Worm (Caenorhabditis elegans) whole organism, late embryonic: ENCODE results near the gene K10C2.2.

Experiments used
- C38D4.7 ChIP-seq: fragments of 200-800 bp; sonication (Bioruptor generic); optimal IDR thresholded peaks from 2 replicates; lab custom pipeline; 2018; ENCODE audit warnings: mild to moderate bottlenecking, missing genetic modification characterization, moderate library complexity, missing compliant biosample characterization
- K02D7.2 ChIP-seq: sonication (generic microtip); optimal IDR thresholded peaks from 2 replicates; lab custom pipeline; 2017; ENCODE audit warnings: mild to moderate bottlenecking, missing genetic modification characterization, missing compliant biosample characterization
- T23F11.4 ChIP-seq: fragments of 200-800 bp; sonication (Bioruptor generic); optimal IDR thresholded peaks from 2 replicates; lab custom pipeline; 2018; ENCODE audit warnings: mild to moderate bottlenecking, missing genetic modification characterization, missing compliant biosample characterization
- ahr-1 ChIP-seq: sonication (generic microtip); optimal IDR thresholded peaks from 2 replicates; lab custom pipeline; 2016; ENCODE audit warnings: missing genetic modification characterization, missing compliant biosample characterization
- ama-1 ChIP-seq: fragments of 150-350 bp; optimal IDR thresholded peaks from 2 replicates; lab custom pipeline; 2014
- ceh-14 ChIP-seq: sonication (generic microtip); optimal IDR thresholded peaks from 2 replicates; lab custom pipeline; 2016; ENCODE audit warnings: missing genotype, missing genetic modification characterization, missing compliant biosample characterization
- ceh-2 ChIP-seq: sonication (generic microtip); optimal IDR thresholded peaks from 2 replicates; lab custom pipeline; 2016; ENCODE audit warnings: missing genotype, missing genetic modification characterization, missing compliant biosample characterization
- ceh-22 ChIP-seq: sonication (generic microtip); optimal IDR thresholded peaks from 2 replicates; lab custom pipeline; 2017; ENCODE audit warnings: missing biosample characterization, missing genetic modification characterization
- ceh-24 ChIP-seq: sonication (generic microtip); optimal IDR thresholded peaks from 2 replicates; lab custom pipeline; 2016; ENCODE audit warnings: mild to moderate bottlenecking, missing genetic modification characterization, missing compliant biosample characterization
- ceh-30 ChIP-seq: fragments of 150-350 bp; optimal IDR thresholded peaks from 2 replicates; lab custom pipeline; 2014; ENCODE audit warnings: missing biosample characterization, missing genetic modification characterization
- ceh-48 ChIP-seq: sonication (generic microtip); optimal IDR thresholded peaks from 2 replicates; lab custom pipeline; 2016; ENCODE audit warnings: missing genetic modification characterization, inconsistent platforms, missing compliant biosample characterization
- ceh-6 ChIP-seq: fragments of 200-800 bp; sonication (Bioruptor generic); optimal IDR thresholded peaks from 2 replicates; lab custom pipeline; 2018; ENCODE audit warnings: mild to moderate bottlenecking, missing genetic modification characterization, missing compliant biosample characterization
- ceh-9 ChIP-seq: sonication (generic microtip); optimal IDR thresholded peaks from 2 replicates; lab custom pipeline; 2016; ENCODE audit warnings: mild to moderate bottlenecking, missing genetic modification characterization, inconsistent platforms, missing compliant biosample characterization
- che-1 ChIP-seq: sonication (generic microtip); optimal IDR thresholded peaks from 2 replicates; lab custom pipeline; 2016; ENCODE audit warnings: mild to moderate bottlenecking, missing genetic modification characterization, missing compliant biosample characterization
- dmd-4 ChIP-seq: sonication (generic microtip); optimal IDR thresholded peaks from 2 replicates; lab custom pipeline; 2016; ENCODE audit warnings: borderline replicate concordance, missing genetic modification characterization, missing compliant biosample characterization
- dve-1 ChIP-seq: sonication (generic microtip); optimal IDR thresholded peaks from 2 replicates; lab custom pipeline; 2017; ENCODE audit warnings: antibody characterized with exemption, mild to moderate bottlenecking, missing genetic modification characterization, missing compliant biosample characterization
- gmeb-2 ChIP-seq: sonication (generic microtip); optimal IDR thresholded peaks from 2 replicates; lab custom pipeline; 2016; ENCODE audit warnings: missing genetic modification characterization, inconsistent platforms, missing compliant biosample characterization
- hlh-15 ChIP-seq: sonication (generic microtip); optimal IDR thresholded peaks from 2 replicates; lab custom pipeline; 2016; ENCODE audit warnings: missing genetic modification characterization, missing compliant biosample characterization
- lim-6 ChIP-seq: sonication (generic microtip); optimal IDR thresholded peaks from 2 replicates; lab custom pipeline; 2016; ENCODE audit warnings: missing genetic modification characterization, missing compliant biosample characterization
- lin-11 ChIP-seq: fragments of 200-800 bp; sonication (Bioruptor generic); optimal IDR thresholded peaks from 2 replicates; lab custom pipeline; 2018; ENCODE audit warnings: mild to moderate bottlenecking, missing genetic modification characterization, missing compliant biosample characterization
- madf-2 ChIP-seq: sonication (generic microtip); optimal IDR thresholded peaks from 2 replicates; lab custom pipeline; 2017; ENCODE audit warnings: missing genetic modification characterization, missing compliant biosample characterization
- nfya-1 ChIP-seq: sonication (generic microtip); optimal IDR thresholded peaks from 2 replicates; lab custom pipeline; 2017; ENCODE audit warnings: missing genetic modification characterization, mild to moderate bottlenecking, missing compliant biosample characterization, antibody characterized with exemption, moderate library complexity
- nhr-11 ChIP-seq: fragments of 150-350 bp; optimal IDR thresholded peaks from 2 replicates; lab custom pipeline; 2014; ENCODE audit warnings: missing biosample characterization, missing genetic modification characterization
- npax-4 ChIP-seq: sonication (generic microtip); optimal IDR thresholded peaks from 2 replicates; lab custom pipeline; 2016; ENCODE audit warnings: missing genetic modification characterization, missing compliant biosample characterization
- odd-2 ChIP-seq: sonication (generic microtip); optimal IDR thresholded peaks from 2 replicates; lab custom pipeline; 2017; ENCODE audit warnings: antibody characterized with exemption, mild to moderate bottlenecking, missing genetic modification characterization, missing compliant biosample characterization
- pax-1 ChIP-seq: fragments of 150-350 bp; optimal IDR thresholded peaks from 2 replicates; lab custom pipeline; 2014; ENCODE audit warnings: missing biosample characterization, missing genetic modification characterization
- pha-4 ChIP-seq: fragments of 150-350 bp; optimal IDR thresholded peaks from 2 replicates; lab custom pipeline; 2018; ENCODE audit warnings: missing biosample characterization, missing genetic modification reagents, missing genetic modification characterization
- pros-1 ChIP-seq: fragments of 150-350 bp; optimal IDR thresholded peaks from 2 replicates; lab custom pipeline; 2014; ENCODE audit warnings: missing biosample characterization, missing genetic modification reagents, missing genetic modification characterization
- sox-2 ChIP-seq: fragments of 200-800 bp; sonication (Bioruptor generic); IDR thresholded peaks from 2 replicates; pipeline ENCODE4 v1.3.6; 2022; ENCODE audit warnings: missing genetic modification reagents, missing genetic modification characterization, missing compliant biosample characterization
- sox-4 ChIP-seq: sonication (generic microtip); optimal IDR thresholded peaks from 2 replicates; lab custom pipeline; 2017; ENCODE audit warnings: mild to moderate bottlenecking, missing genetic modification characterization, inconsistent platforms, missing compliant biosample characterization
- syd-9 ChIP-seq: sonication (generic microtip); optimal IDR thresholded peaks from 2 replicates; lab custom pipeline; 2016; ENCODE audit warnings: mild to moderate bottlenecking, missing genetic modification characterization, moderate library complexity, missing compliant biosample characterization
- tbx-2 ChIP-seq: sonication (generic microtip); optimal IDR thresholded peaks from 2 replicates; lab custom pipeline; 2016; ENCODE audit warnings: missing genetic modification characterization, missing compliant biosample characterization
- ttx-3 ChIP-seq: sonication (generic microtip); optimal IDR thresholded peaks from 2 replicates; lab custom pipeline; 2016; ENCODE audit warnings: missing genetic modification reagents, missing genetic modification characterization, missing compliant biosample characterization
- unc-42 ChIP-seq: sonication (generic microtip); optimal IDR thresholded peaks from 2 replicates; lab custom pipeline; 2016; ENCODE audit warnings: missing genotype, missing genetic modification characterization, missing compliant biosample characterization
- unc-55 ChIP-seq: sonication (generic microtip); optimal IDR thresholded peaks from 2 replicates; lab custom pipeline; 2017; ENCODE audit warnings: missing biosample characterization, missing genetic modification reagents, missing genetic modification characterization
- zip-5 ChIP-seq: sonication (generic microtip); optimal IDR thresholded peaks from 2 replicates; lab custom pipeline; 2016; ENCODE audit warnings: missing genetic modification characterization, missing compliant biosample characterization
- ztf-16 ChIP-seq: sonication (generic microtip); optimal IDR thresholded peaks from 2 replicates; lab custom pipeline; 2017; ENCODE audit warnings: missing genetic modification characterization, missing compliant biosample characterization

Gene K10C2.2

ce11 chrX:6430510-6430909 lies 3.1 kb downstream of the K10C2.2 start, which contains the start of gene ctsa-2:
ctsa-2 (minus strand) TSS chrX:6430610.
- no peak for TF ChIP-seq gmeb-2 (tag; lab: Kevin White, UChicago)
- no peak for TF ChIP-seq dve-1 (tag; lab: Kevin White, UChicago)
- no peak for TF ChIP-seq T23F11.4 (GFP tag; lab: Kevin White, UChicago)
- TF ChIP-seq pros-1 (tag; lab: Kevin White, UChicago) = no peak
- no peak for TF ChIP-seq unc-55 (GFP tag; lab: Kevin White, UChicago)
- no peak for TF ChIP-seq sox-4 (tag; lab: Kevin White, UChicago)
- TF ChIP-seq ceh-22 (tag; lab: Kevin White, UChicago) = no peak
- TF ChIP-seq syd-9 (tag; lab: Kevin White, UChicago) = no peak
- TF ChIP-seq ama-1 (lab: Kevin White, UChicago) = no peak
- TF ChIP-seq ceh-24 (tag; lab: Kevin White, UChicago) = no peak
- TF ChIP-seq che-1 = no peak
- TF ChIP-seq npax-4 = no peak
- no peak for TF ChIP-seq zip-5
- no peak for TF ChIP-seq pax-1 (tag; lab: Kevin White, UChicago)

- TF ChIP-seq ceh-14 (tag; lab: Kevin White, UChicago) (no peak), che-1 (no peak), ahr-1 (tag; lab: Kevin White, UChicago) (no peak), ceh-30 (tag; lab: Kevin White, UChicago) (no peak), ceh-6 (GFP tag; lab: Kevin White, UChicago) (no peak), T23F11.4 (GFP tag; lab: Kevin White, UChicago) (no peak), C38D4.7 (GFP tag; lab: Kevin White, UChicago) (no peak), npax-4 (no peak), sox-2 (GFP tag; lab: Robert Waterston, UW) (no peak)
- TF ChIP-seq, all 69 proteins: peak for 0
Observed at ce11 chrX:6429552-6429951, 4.0 kb downstream of the K10C2.2 start.

- TF ChIP-seq hlh-15 = no peak
Observed at ce11 chrX:6427147-6427546, 6.4 kb downstream of the K10C2.2 start.

ce11 chrX:6420681-6421080 lies 12.9 kb downstream of the K10C2.2 start, which contains the start of gene K10C2.12:
K10C2.12 (minus strand) TSS chrX:6420781.
- TF ChIP-seq pha-4 (tag; lab: Kevin White, UChicago) = no peak
- no peak for TF ChIP-seq ahr-1 (tag; lab: Kevin White, UChicago)
- TF ChIP-seq che-1 = no peak
- TF ChIP-seq lim-6 (tag; lab: Kevin White, UChicago) = no peak
- TF ChIP-seq ztf-16 (tag; lab: Kevin White, UChicago) = no peak
- TF ChIP-seq madf-2 (tag; lab: Kevin White, UChicago) = no peak
- TF ChIP-seq ceh-9 = no peak
- TF ChIP-seq ama-1 (lab: Kevin White, UChicago) = no peak
- TF ChIP-seq tbx-2 (tag; lab: Kevin White, UChicago) = no peak
- no peak for TF ChIP-seq sox-2 (GFP tag; lab: Robert Waterston, UW)
- no peak for TF ChIP-seq dmd-4 (tag; lab: Kevin White, UChicago)
- no peak for TF ChIP-seq nfya-1 (tag; lab: Kevin White, UChicago)
- no peak for TF ChIP-seq odd-2 (tag; lab: Kevin White, UChicago)
- no peak for TF ChIP-seq K02D7.2 (tag; lab: Kevin White, UChicago)
- no peak for TF ChIP-seq ttx-3
- no peak for TF ChIP-seq lin-11 (tag; lab: Kevin White, UChicago)
- no peak for TF ChIP-seq unc-55 (GFP tag; lab: Kevin White, UChicago)
- TF ChIP-seq nhr-11 = no peak
- TF ChIP-seq ceh-2 = no peak
- TF ChIP-seq npax-4 = no peak

ce11 chrX:6419113-6419512 lies 14.5 kb downstream of the K10C2.2 start:
- TF ChIP-seq unc-42 (tag; lab: Kevin White, UChicago) (peak; percentile 81), ceh-48 (tag; lab: Kevin White, UChicago) (no peak), zip-5 (no peak)
